Worm (Caenorhabditis elegans) whole organism, dauer: Measurements from ENCODE around the gene Y52E8A.2.

ENCODE experiments used
- unc-62 ChIP-seq: sonication (generic microtip); optimal IDR thresholded peaks from 2 replicates; lab custom pipeline; 2017; ENCODE audit warnings: missing biosample characterization, missing genetic modification reagents, missing genetic modification characterization

Y52E8A.2 gene

ce11 chrII:4320455-4320854, at the start of gene Y52E8A.2:
TSS of gene Y52E8A.2 (plus strand) at chrII:4320836.
- no peak for TF ChIP-seq unc-62

ce11 chrII:4275637-4276252, 44.9 kb upstream of the Y52E8A.2 start, which contains the start of gene npr-42:
TSS of gene npr-42 (plus strand) at chrII:4276202.
- no peak for TF ChIP-seq unc-62

- TF ChIP-seq unc-62, result no peak
Observed at ce11 chrII:4276924-4277323, 43.7 kb upstream of the Y52E8A.2 start.

- no peak for TF ChIP-seq unc-62
Observed at ce11 chrII:4277639-4278038, 43.0 kb upstream of the Y52E8A.2 start.

- TF ChIP-seq unc-62, result no peak
Observed at ce11 chrII:4281743-4282142, 38.9 kb upstream of the Y52E8A.2 start, which contains the start of gene C01F1.5. TSS of gene C01F1.5 (minus strand) at chrII:4281845.

- no peak for TF ChIP-seq unc-62
Observed at ce11 chrII:4284305-4285193, 36.1 kb upstream of the Y52E8A.2 start.

ce11 chrII:4286921-4287320, 33.7 kb upstream of the Y52E8A.2 start:
- TF ChIP-seq unc-62, result no peak

ce11 chrII:4288111-4288510, 32.5 kb upstream of the Y52E8A.2 start, which contains the start of gene C01F1.6:
TSS of gene C01F1.6 (minus strand) at chrII:4288211.
- no peak for TF ChIP-seq unc-62

ce11 chrII:4288572-4288971, 32.1 kb upstream of the Y52E8A.2 start:
- TF ChIP-seq unc-62, result no peak

- no peak for TF ChIP-seq unc-62
Observed at ce11 chrII:4291799-4292198, 28.8 kb upstream of the Y52E8A.2 start.

- TF ChIP-seq unc-62, result no peak
Observed at ce11 chrII:4293027-4293522, 27.6 kb upstream of the Y52E8A.2 start.

ce11 chrII:4294189-4294588, 26.4 kb upstream of the Y52E8A.2 start:
- TF ChIP-seq unc-62, result no peak

ce11 chrII:4294801-4295200, 25.8 kb upstream of the Y52E8A.2 start, which contains the start of gene rml-4:
TSS of gene rml-4 (plus strand) at chrII:4295101.
- no peak for TF ChIP-seq unc-62

ce11 chrII:4297259-4297658, 23.4 kb upstream of the Y52E8A.2 start:
- no peak for TF ChIP-seq unc-62

ce11 chrII:4299227-4299703, 21.4 kb upstream of the Y52E8A.2 start, which contains the start of gene sco-1:
TSS of gene sco-1 (plus strand) at chrII:4299653.
- no peak for TF ChIP-seq unc-62

- no peak for TF ChIP-seq unc-62
Observed at ce11 chrII:4301307-4301706, 19.3 kb upstream of the Y52E8A.2 start, which contains the start of gene gtf-2F1. TSS of gene gtf-2F1 (plus strand) at chrII:4301607.
